Worm (Caenorhabditis elegans) whole organism, L1 larva: ENCODE measurements around the gene nop-1.

Experiments
- C16A3.4 ChIP-seq: fragments of 150-350 bp; optimal IDR thresholded peaks from 2 replicates; lab custom pipeline; 2014; ENCODE audit warnings: missing biosample characterization, missing genetic modification characterization
- C34B4.2 ChIP-seq: sonication (generic microtip); optimal IDR thresholded peaks from 2 replicates; lab custom pipeline; 2017; ENCODE audit warnings: mild to moderate bottlenecking, missing genetic modification characterization, missing compliant biosample characterization
- F16B12.6 ChIP-seq: fragments of 150-350 bp; optimal IDR thresholded peaks from 2 replicates; lab custom pipeline; 2014; ENCODE audit warnings: missing biosample characterization, missing genetic modification characterization
- blmp-1 ChIP-seq: fragments of 150-350 bp; optimal IDR thresholded peaks from 2 replicates; lab custom pipeline; 2014; ENCODE audit warnings: missing biosample characterization, missing genetic modification characterization
- ceh-82 ChIP-seq, 3 experiments: fragments of 150-350 bp in 1 of 3; sonication (generic microtip) in 2 of 3; optimal IDR thresholded peaks; 2 replicates each; lab custom pipeline; 2014 to 2017; ENCODE audit warnings: missing biosample characterization in 3 of 3, missing genetic modification characterization in 3 of 3
- ces-1 ChIP-seq: fragments of 150-350 bp; optimal IDR thresholded peaks from 2 replicates; lab custom pipeline; 2014; ENCODE audit warnings: missing biosample characterization, missing genetic modification reagents, missing genetic modification characterization
- dsc-1 ChIP-seq: sonication (generic microtip); optimal IDR thresholded peaks from 2 replicates; lab custom pipeline; 2016; ENCODE audit warnings: mild to moderate bottlenecking, missing genetic modification characterization, missing compliant biosample characterization
- efl-1 ChIP-seq, 4 experiments: fragments of 150-350 bp; optimal IDR thresholded peaks in 3 of 4; peaks in 1 of 4; 1 replicate in 1 of 4; 2 replicates in 3 of 4; lab custom pipeline; 2014; ENCODE audit warnings: missing biosample characterization in 2 of 4, missing genetic modification characterization in 2 of 4, missing genetic modification reagents in 2 of 4
- egl-13 ChIP-seq: sonication (generic microtip); optimal IDR thresholded peaks from 2 replicates; lab custom pipeline; 2016; ENCODE audit warnings: missing genotype, missing genetic modification reagents, missing genetic modification characterization, missing compliant biosample characterization
- egl-27 ChIP-seq, 2 experiments: fragments of 150-350 bp in 1 of 2; sonication (generic microtip); optimal IDR thresholded peaks; 3 replicates each; lab custom pipeline; 2017 to 2018; ENCODE audit warnings: missing biosample characterization in 2 of 2, missing genetic modification characterization in 2 of 2, missing genetic modification reagents in 2 of 2
- elt-3 ChIP-seq, 6 experiments: fragments of 150-350 bp in 1 of 6; sonication (generic microtip); optimal IDR thresholded peaks; 2 replicates each; lab custom pipeline; 2017 to 2018; ENCODE audit warnings: missing biosample characterization in 6 of 6, missing genetic modification characterization in 6 of 6, inconsistent platforms in 1 of 6
- fos-1 ChIP-seq: fragments of 150-350 bp; optimal IDR thresholded peaks from 2 replicates; lab custom pipeline; 2014; ENCODE audit warnings: missing biosample characterization, missing genetic modification characterization
- hlh-4 ChIP-seq: sonication (generic microtip); optimal IDR thresholded peaks from 2 replicates; lab custom pipeline; 2016; ENCODE audit warnings: mild to moderate bottlenecking, missing genetic modification characterization, missing compliant biosample characterization
- isw-1 ChIP-seq: fragments of 200-800 bp; sonication (Bioruptor generic); IDR thresholded peaks from 2 replicates; pipeline ENCODE4 v1.3.6; 2022; ENCODE audit warnings: missing genetic modification characterization, missing compliant biosample characterization
- jun-1 ChIP-seq: fragments of 150-350 bp; optimal IDR thresholded peaks from 2 replicates; lab custom pipeline; 2014; ENCODE audit warnings: missing biosample characterization, missing genetic modification reagents, missing genetic modification characterization
- lin-13 ChIP-seq: fragments of 150-350 bp; optimal IDR thresholded peaks from 2 replicates; lab custom pipeline; 2014; ENCODE audit warnings: missing biosample characterization, missing genetic modification reagents, missing genetic modification characterization
- lin-14 ChIP-seq: fragments of 200-800 bp; sonication (Bioruptor generic); optimal IDR thresholded peaks from 2 replicates; lab custom pipeline; 2018; ENCODE audit warnings: mild to moderate bottlenecking, missing genetic modification characterization, moderate library complexity, missing compliant biosample characterization
- lin-15B ChIP-seq: fragments of 150-350 bp; sonication (generic microtip); optimal IDR thresholded peaks from 3 replicates; lab custom pipeline; 2014; ENCODE audit warnings: missing biosample characterization, missing genetic modification characterization
- lin-35 ChIP-seq, 2 experiments: fragments of 150-350 bp; optimal IDR thresholded peaks; 2 replicates each; lab custom pipeline; 2014; ENCODE audit warnings: missing biosample characterization in 2 of 2, missing genetic modification characterization in 2 of 2, missing genetic modification reagents in 2 of 2
- lin-39 ChIP-seq: fragments of 150-350 bp; optimal IDR thresholded peaks from 2 replicates; lab custom pipeline; 2014; ENCODE audit warnings: missing biosample characterization, missing genetic modification reagents, missing genetic modification characterization
- lir-3 ChIP-seq: sonication (generic microtip); optimal IDR thresholded peaks from 2 replicates; lab custom pipeline; 2016; ENCODE audit warnings: mild to moderate bottlenecking, missing genetic modification characterization, moderate library complexity, missing compliant biosample characterization; ENCODE audit not compliant: poor library complexity
- lsy-2 ChIP-seq, 2 experiments: fragments of 150-350 bp; optimal IDR thresholded peaks; 2 replicates each; lab custom pipeline; 2014; ENCODE audit warnings: missing biosample characterization in 2 of 2, missing genetic modification characterization in 2 of 2
- mdl-1 ChIP-seq, 2 experiments: fragments of 150-350 bp; optimal IDR thresholded peaks; 2 replicates each; lab custom pipeline; 2014 to 2017; ENCODE audit warnings: missing biosample characterization in 2 of 2, missing genetic modification characterization in 2 of 2, inconsistent platforms in 1 of 2
- mef-2 ChIP-seq: fragments of 150-350 bp; optimal IDR thresholded peaks from 2 replicates; lab custom pipeline; 2014; ENCODE audit warnings: missing biosample characterization, missing genetic modification characterization
- mep-1 ChIP-seq: fragments of 150-350 bp; optimal IDR thresholded peaks from 2 replicates; lab custom pipeline; 2014; ENCODE audit warnings: missing biosample characterization, missing genetic modification characterization
- nhr-19 ChIP-seq: fragments of 200-800 bp; sonication (Bioruptor generic); conservative IDR thresholded peaks from 2 replicates; pipeline ENCODE4 v1.3.6; 2022; ENCODE audit warnings: missing genetic modification characterization, missing compliant biosample characterization
- nhr-20 ChIP-seq: sonication (generic microtip); optimal IDR thresholded peaks from 2 replicates; lab custom pipeline; 2016; ENCODE audit warnings: mild to moderate bottlenecking, missing genetic modification characterization, missing compliant biosample characterization
- nhr-47 ChIP-seq: sonication (generic microtip); optimal IDR thresholded peaks from 2 replicates; lab custom pipeline; 2016; ENCODE audit warnings: mild to moderate bottlenecking, missing genetic modification characterization, moderate library complexity, missing compliant biosample characterization
- nhr-71 ChIP-seq: sonication (generic microtip); optimal IDR thresholded peaks from 2 replicates; lab custom pipeline; 2016; ENCODE audit warnings: mild to moderate bottlenecking, missing genetic modification characterization, moderate library complexity, missing compliant biosample characterization
- nhr-84 ChIP-seq: sonication (generic microtip); optimal IDR thresholded peaks from 2 replicates; lab custom pipeline; 2017; ENCODE audit warnings: missing biosample characterization, missing genetic modification characterization
- nhr-85 ChIP-seq: sonication (generic microtip); peaks from one replicate; lab custom pipeline; 2016; ENCODE audit warnings: missing genetic modification characterization, inconsistent platforms, missing compliant biosample characterization
- rnt-1 ChIP-seq: sonication (generic microtip); optimal IDR thresholded peaks from 2 replicates; lab custom pipeline; 2016; ENCODE audit warnings: mild to moderate bottlenecking, missing genetic modification characterization, moderate library complexity, missing compliant biosample characterization
- skn-1 ChIP-seq: fragments of 150-350 bp; optimal IDR thresholded peaks from 2 replicates; lab custom pipeline; 2014; ENCODE audit warnings: missing biosample characterization, missing genetic modification characterization
- snu-23 ChIP-seq: sonication (generic microtip); optimal IDR thresholded peaks from 2 replicates; lab custom pipeline; 2016; ENCODE audit warnings: missing genetic modification characterization, missing compliant biosample characterization
- sox-4 ChIP-seq: sonication (generic microtip); optimal IDR thresholded peaks from 2 replicates; lab custom pipeline; 2016; ENCODE audit warnings: missing genetic modification characterization, missing compliant biosample characterization
- swsn-7 ChIP-seq: sonication (generic microtip); optimal IDR thresholded peaks from 2 replicates; lab custom pipeline; 2016; ENCODE audit warnings: missing genetic modification characterization, missing compliant biosample characterization
- tlp-1 ChIP-seq: fragments of 150-350 bp; optimal IDR thresholded peaks from 2 replicates; lab custom pipeline; 2014; ENCODE audit warnings: missing biosample characterization, missing genetic modification characterization
- unc-30 ChIP-seq: sonication (generic microtip); optimal IDR thresholded peaks from 2 replicates; lab custom pipeline; 2017; ENCODE audit warnings: missing biosample characterization, missing genetic modification characterization
- unc-86 ChIP-seq: sonication (generic microtip); optimal IDR thresholded peaks from 2 replicates; lab custom pipeline; 2016; ENCODE audit warnings: missing genetic modification characterization, missing compliant biosample characterization
- vab-15 ChIP-seq: sonication (generic microtip); optimal IDR thresholded peaks from 2 replicates; lab custom pipeline; 2017; ENCODE audit warnings: missing genotype, mild to moderate bottlenecking, missing genetic modification characterization, missing compliant biosample characterization
- xbp-1 ChIP-seq: sonication (generic microtip); optimal IDR thresholded peaks from 2 replicates; lab custom pipeline; 2016; ENCODE audit warnings: missing genetic modification characterization, missing compliant biosample characterization
- zip-4 ChIP-seq: fragments of 200-800 bp; sonication (Bioruptor generic); optimal IDR thresholded peaks from 2 replicates; lab custom pipeline; 2018; ENCODE audit warnings: mild to moderate bottlenecking, missing genetic modification characterization, moderate library complexity, missing compliant biosample characterization
- ztf-4 ChIP-seq: fragments of 150-350 bp; optimal IDR thresholded peaks from 2 replicates; lab custom pipeline; 2014; ENCODE audit warnings: missing biosample characterization, missing genetic modification characterization

Gene nop-1

ce11 chrIII:5925724-5926123 lies 32.8 kb upstream of the nop-1 start, which contains the start of the genes dnc-2 and bcl-7 (continued):
- TF ChIP-seq F16B12.6 (tag; lab: Kevin White, UChicago) (peak; percentile 45), swsn-7 (tag; lab: Kevin White, UChicago) (peak; percentile 63), fos-1 (tag; lab: Kevin White, UChicago) (peak; percentile 31), xbp-1 (tag; lab: Kevin White, UChicago) (peak; percentile 57), mdl-1 (tag; optimal IDR thresholded peaks at IDR 0.05; lab: Kevin White, UChicago) (peak in 1 of 2 experiments; percentile 21), lin-15B (tag; lab: Kevin White, UChicago) (peak; percentile 58), lin-13 (GFP tag; lab: Kevin White, UChicago) (peak; percentile 8), hlh-4 (tag; lab: Kevin White, UChicago) (no peak), zip-4 (peak; percentile 76), lir-3 (tag; lab: Kevin White, UChicago) (peak; percentile 11), egl-13 (tag; lab: Kevin White, UChicago) (no peak), C16A3.4 (peak; percentile 29), jun-1 (tag; lab: Kevin White, UChicago) (peak; percentile 16), rnt-1 (tag; lab: Kevin White, UChicago) (peak; percentile 66), snu-23 (GFP tag; lab: Kevin White, UChicago) (peak; percentile 75), mep-1 (tag; lab: Kevin White, UChicago) (peak; percentile 59), skn-1 (tag; lab: Kevin White, UChicago) (peak; percentile 62), lin-35 (GFP tag; optimal IDR thresholded peaks at IDR 0.05; lab: Kevin White, UChicago) (peak; percentile 73 to 75), unc-86 (tag; lab: Kevin White, UChicago) (peak; percentile 8), lin-14 (GFP tag; lab: Kevin White, UChicago) (peak; percentile 89), egl-27 (tag; optimal IDR thresholded peaks at IDR 0.05; lab: Kevin White, UChicago) (no peak), blmp-1 (tag; lab: Kevin White, UChicago) (peak; percentile 51), nhr-19 (GFP tag; lab: Robert Waterston, UW) (peak; percentile 51), dsc-1 (tag; lab: Kevin White, UChicago) (peak; percentile 60)

ce11 chrIII:5930659-5931058 lies 27.9 kb upstream of the nop-1 start:
- peak; percentile 4 for TF ChIP-seq mef-2
- TF ChIP-seq nhr-85 (tag; lab: Kevin White, UChicago) = peak; percentile 26
- TF ChIP-seq lin-14 (GFP tag; lab: Kevin White, UChicago) = peak; percentile 57
- TF ChIP-seq isw-1 (GFP tag; lab: Robert Waterston, UW) = no peak
- peak; percentile 49 for TF ChIP-seq dsc-1 (tag; lab: Kevin White, UChicago)
- peak; percentile 62 for TF ChIP-seq nhr-71 (tag; lab: Kevin White, UChicago)
- TF ChIP-seq nhr-20 (tag; lab: Kevin White, UChicago) = peak; percentile 49
- peak; percentile 27 for TF ChIP-seq nhr-19 (GFP tag; lab: Robert Waterston, UW)
- peak in 1 of 2 experiments; percentile 34 for TF ChIP-seq lsy-2 (tag; optimal IDR thresholded peaks at IDR 0.05; lab: Kevin White, UChicago)
- no peak for TF ChIP-seq nhr-47 (tag; lab: Kevin White, UChicago)
- peak; percentile 50 for TF ChIP-seq rnt-1 (tag; lab: Kevin White, UChicago)
- TF ChIP-seq, all 84 proteins: peak for 9

- no peak for TF ChIP-seq lin-39
- TF ChIP-seq rnt-1 (tag; lab: Kevin White, UChicago) = peak; percentile 55
- TF ChIP-seq nhr-84 (tag; lab: Kevin White, UChicago) = no peak
- peak; percentile 28 for TF ChIP-seq lin-14 (GFP tag; lab: Kevin White, UChicago)
- no peak for TF ChIP-seq unc-30
- TF ChIP-seq vab-15 (tag; lab: Kevin White, UChicago) = no peak
- peak; percentile 51 for TF ChIP-seq nhr-71 (tag; lab: Kevin White, UChicago)
- no peak for TF ChIP-seq lin-35 (GFP tag; optimal IDR thresholded peaks at IDR 0.05; lab: Kevin White, UChicago)
- peak in 1 of 2 experiments; percentile 3 for TF ChIP-seq efl-1 (optimal IDR thresholded peaks at IDR 0.05; lab: Kevin White, UChicago)
- TF ChIP-seq efl-1 (GFP tag; optimal IDR thresholded peaks at IDR 0.05 in 1 of 2; lab: Kevin White, UChicago) = no peak
- no peak for TF ChIP-seq lir-3 (tag; lab: Kevin White, UChicago)
- TF ChIP-seq dsc-1 (tag; lab: Kevin White, UChicago) = peak; percentile 37
- TF ChIP-seq ceh-82 (tag; optimal IDR thresholded peaks at IDR 0.05; lab: Kevin White, UChicago) = no peak
- peak in 1 of 2 experiments; percentile 5 for TF ChIP-seq lsy-2 (tag; optimal IDR thresholded peaks at IDR 0.05; lab: Kevin White, UChicago)
- TF ChIP-seq ztf-4 (tag; lab: Kevin White, UChicago) = no peak
- TF ChIP-seq lin-13 (GFP tag; lab: Kevin White, UChicago) = no peak
- TF ChIP-seq xbp-1 (tag; lab: Kevin White, UChicago) = no peak
- no peak for TF ChIP-seq tlp-1 (tag; lab: Kevin White, UChicago)
- peak; percentile 24 for TF ChIP-seq nhr-20 (tag; lab: Kevin White, UChicago)
- peak; percentile 17; the same call in 1 of the 2 replicates for TF ChIP-seq nhr-19 (GFP tag; lab: Robert Waterston, UW)
- no peak for TF ChIP-seq elt-3 (tag; optimal IDR thresholded peaks at IDR 0.05; lab: Kevin White, UChicago)
- no peak for TF ChIP-seq ces-1
- peak; percentile 17 for TF ChIP-seq snu-23 (GFP tag; lab: Kevin White, UChicago)
- no peak for TF ChIP-seq sox-4 (tag; lab: Kevin White, UChicago)
- no peak for TF ChIP-seq C34B4.2 (tag; lab: Kevin White, UChicago)
Measured at ce11 chrIII:5931433-5931994, 27.0 kb upstream of the nop-1 start, which contains the start of gene EGAP1.5. TSS of gene EGAP1.5 (plus strand) at chrIII:5931721.
